Worm (Caenorhabditis elegans): Measurements from ENCODE around the gene F28H6.7.

DNA sequence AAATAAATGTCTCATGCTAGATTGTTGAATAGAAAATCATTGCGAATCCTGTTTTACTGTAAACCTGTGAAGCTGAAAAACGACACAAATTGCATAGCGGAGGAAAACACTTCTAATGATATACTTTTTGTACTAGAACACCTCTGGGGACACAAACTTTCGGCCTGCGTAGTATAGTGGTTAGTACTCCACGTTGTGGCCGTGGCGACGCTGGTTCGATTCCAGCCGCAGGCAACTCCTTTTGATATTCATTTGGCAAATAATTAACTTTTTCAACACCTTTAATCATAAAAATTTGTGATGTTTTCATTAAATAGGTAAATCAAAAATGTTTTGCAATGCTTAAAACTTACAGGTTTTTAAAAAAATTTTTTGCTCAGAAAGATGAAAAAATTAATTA, 19.0 kb downstream of the F28H6.7 start:
- TF ChIP-seq fkh-10 (GFP tag; optimal IDR thresholded peaks at IDR 0.05) (no peak), ceh-2 (tag; optimal IDR thresholded peaks at IDR 0.05) (no peak), rnt-1 (tag; optimal IDR thresholded peaks at IDR 0.05) (no peak), nhr-232 (tag; optimal IDR thresholded peaks at IDR 0.05) (no peak), hlh-15 (tag; optimal IDR thresholded peaks at IDR 0.05) (no peak), ceh-31 (tag; optimal IDR thresholded peaks at IDR 0.05) (no peak), pha-4 (tag; optimal IDR thresholded peaks at IDR 0.05) (no peak), fax-1 (tag; optimal IDR thresholded peaks at IDR 0.05) (no peak), ets-4 (tag; optimal IDR thresholded peaks at IDR 0.05) (no peak), nfya-1 (tag; optimal IDR thresholded peaks at IDR 0.05) (no peak), ama-1 (optimal IDR thresholded peaks at IDR 0.05) (no peak), lin-11 (tag; optimal IDR thresholded peaks at IDR 0.05) (no peak)

Data from whole organism, late embryonic.